Fruit fly (Drosophila melanogaster) whole organism, embryonic: ENCODE results near the gene CG4593.

ENCODE experiments used
- CG11695 ChIP-seq: fragments of 200-800 bp; sonication (Bioruptor generic); IDR thresholded peaks from 3 replicates; pipeline ENCODE4 v1.3.6; 2022; ENCODE audit warnings: missing biosample characterization, missing genetic modification characterization
- CG13775 ChIP-seq: fragments of 200-800 bp; sonication (Bioruptor generic); optimal IDR thresholded peaks from 3 replicates; lab custom pipeline; 2017; ENCODE audit warnings: missing biosample characterization, mild to moderate bottlenecking, missing genetic modification characterization
- CG15269 ChIP-seq: fragments of 200-800 bp; sonication (Bioruptor generic); optimal IDR thresholded peaks from 2 replicates; lab custom pipeline; 2018; ENCODE audit warnings: missing biosample characterization, mild to moderate bottlenecking, missing genetic modification characterization, moderate library complexity
- CG4328 ChIP-seq: fragments of 200-800 bp; sonication (Bioruptor generic); optimal IDR thresholded peaks from 3 replicates; lab custom pipeline; 2017; ENCODE audit warnings: missing biosample characterization, missing genetic modification reagents, missing genetic modification characterization
- CG7786 ChIP-seq: fragments of 200-800 bp; sonication (Bioruptor generic); optimal IDR thresholded peaks from 2 replicates; lab custom pipeline; 2016; ENCODE audit warnings: missing biosample characterization, missing genetic modification characterization
- Dll ChIP-seq: fragments of 200-800 bp; sonication (Bioruptor generic); IDR thresholded peaks from 4 replicates; pipeline ENCODE4 v1.3.6; 2022; ENCODE audit warnings: missing biosample characterization, missing genetic modification characterization; ENCODE audit not compliant: partially characterized antibody
- Fer2 ChIP-seq: fragments of 200-800 bp; sonication (Bioruptor generic); optimal IDR thresholded peaks from 2 replicates; lab custom pipeline; 2018; ENCODE audit warnings: missing biosample characterization, mild to moderate bottlenecking, missing genetic modification characterization, moderate library complexity
- kah ChIP-seq: fragments of 200-800 bp; sonication (Bioruptor generic); optimal IDR thresholded peaks from 2 replicates; lab custom pipeline; 2018; ENCODE audit warnings: missing biosample characterization, mild to moderate bottlenecking, missing genetic modification characterization
- pita ChIP-seq: fragments of 200-800 bp; sonication (Bioruptor generic); optimal IDR thresholded peaks from 2 replicates; lab custom pipeline; 2017; ENCODE audit warnings: missing biosample characterization, mild to moderate bottlenecking, missing genetic modification characterization
- ttk ChIP-seq: fragments of 200-800 bp; sonication (Bioruptor generic); IDR thresholded peaks from 2 replicates; pipeline ENCODE4 v2.1.2; 2022; ENCODE audit warnings: missing biosample characterization, missing genetic modification characterization
- yki ChIP-seq: fragments of >200 bp; optimal IDR thresholded peaks from 3 replicates; lab custom pipeline; 2018

DNA sequence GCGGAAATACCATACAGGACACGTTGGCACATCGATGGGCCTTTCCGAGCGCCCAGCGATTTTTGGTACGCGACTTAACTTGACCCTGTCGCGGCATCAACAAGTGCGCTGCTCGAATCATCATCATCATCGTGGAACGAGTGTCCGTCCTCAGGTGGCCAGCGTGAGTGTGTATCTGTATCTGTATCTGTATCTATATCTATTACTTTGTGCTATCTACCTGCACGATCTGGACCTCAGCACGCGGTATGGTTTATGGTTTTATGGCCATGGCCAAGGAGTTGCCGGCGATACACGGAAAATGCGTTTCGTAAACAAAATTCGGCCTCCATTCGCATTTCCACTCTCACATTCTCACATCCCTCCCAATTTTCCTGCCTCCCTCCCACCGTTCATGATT lies 23.4 kb downstream of the CG4593 start:
- no peak for TF ChIP-seq CG11695
- no peak for TF ChIP-seq CG7786 (GFP tag; lab: Kevin White, UChicago)
- TF ChIP-seq Fer2 (tag; lab: Kevin White, UChicago), result no peak
- no peak for TF ChIP-seq yki
- TF ChIP-seq Dll, result no peak
- no peak for TF ChIP-seq CG15269 (tag; lab: Kevin White, UChicago)
- TF ChIP-seq pita (GFP tag; lab: Kevin White, UChicago), result no peak
- no peak for TF ChIP-seq CG13775 (GFP tag; lab: Kevin White, UChicago)
- no peak for TF ChIP-seq kah (GFP tag; lab: Kevin White, UChicago)
- no peak for TF ChIP-seq ttk (GFP tag; lab: Robert Waterston, UW)
- no peak for TF ChIP-seq CG4328 (GFP tag; lab: Kevin White, UChicago)
